Worm (Caenorhabditis elegans) whole organism, late embryonic: ENCODE data around the gene C33D9.10.

Experiments used
- ama-1 ChIP-seq: fragments of 150-350 bp; optimal IDR thresholded peaks from 2 replicates; lab custom pipeline; 2014
- ceh-2 ChIP-seq: sonication (generic microtip); optimal IDR thresholded peaks from 2 replicates; lab custom pipeline; 2016; ENCODE audit warnings: missing genotype, missing genetic modification characterization, missing compliant biosample characterization
- fkh-10 ChIP-seq: fragments of 150-350 bp; optimal IDR thresholded peaks from 2 replicates; lab custom pipeline; 2014; ENCODE audit warnings: missing biosample characterization, missing genetic modification reagents, missing genetic modification characterization
- pqm-1 ChIP-seq: sonication (generic microtip); optimal IDR thresholded peaks from 2 replicates; lab custom pipeline; 2016; ENCODE audit warnings: missing genetic modification characterization, missing compliant biosample characterization

- TF ChIP-seq ama-1 (no peak), fkh-10 (GFP tag; lab: Kevin White, UChicago) (no peak), ceh-2 (tag; lab: Kevin White, UChicago) (peak; percentile 75), pqm-1 (tag; lab: Kevin White, UChicago) (no peak)
Observed at ce11 chrIV:8782172-8782571, 5.8 kb downstream of the C33D9.10 start.
